Worm (Caenorhabditis elegans) whole organism, midembryonic: ENCODE measurements around the gene Y24F12A.1.
"Not testable (repeated sequence)": the region's sequence is repeated elsewhere in the genome, so short reads cannot be mapped to it uniquely, and the experiment has no call there.

Source experiments
- T22C8.4 ChIP-seq: fragments of 200-800 bp; sonication (Bioruptor generic); IDR thresholded peaks from 2 replicates; pipeline ENCODE4 v1.3.6; 2022; ENCODE audit warnings: missing genetic modification characterization, missing compliant biosample characterization
- cog-1 ChIP-seq: sonication (generic microtip); optimal IDR thresholded peaks from 2 replicates; lab custom pipeline; 2016; ENCODE audit warnings: missing genetic modification characterization, missing compliant biosample characterization
- klf-2 ChIP-seq: fragments of 200-800 bp; sonication (Bioruptor generic); conservative IDR thresholded peaks from 2 replicates; pipeline ENCODE4 v1.3.6; 2022; ENCODE audit warnings: missing genetic modification reagents, missing genetic modification characterization, missing compliant biosample characterization
- med-1 ChIP-seq: sonication (generic microtip); optimal IDR thresholded peaks from 2 replicates; lab custom pipeline; 2017; ENCODE audit warnings: missing genetic modification characterization, mild to moderate bottlenecking, missing compliant biosample characterization, antibody characterized with exemption, missing genetic modification reagents; ENCODE audit not compliant: insufficient read depth
- tab-1 ChIP-seq: fragments of 200-800 bp; sonication (Bioruptor generic); IDR thresholded peaks from 2 replicates; pipeline ENCODE4 v1.3.6; 2022; ENCODE audit warnings: missing genetic modification characterization, missing compliant biosample characterization
- ztf-23 ChIP-seq: fragments of 200-800 bp; sonication (Bioruptor generic); IDR thresholded peaks from 2 replicates; pipeline ENCODE4 v1.3.6; 2022; ENCODE audit warnings: missing genetic modification reagents, missing genetic modification characterization, missing compliant biosample characterization

DNA sequence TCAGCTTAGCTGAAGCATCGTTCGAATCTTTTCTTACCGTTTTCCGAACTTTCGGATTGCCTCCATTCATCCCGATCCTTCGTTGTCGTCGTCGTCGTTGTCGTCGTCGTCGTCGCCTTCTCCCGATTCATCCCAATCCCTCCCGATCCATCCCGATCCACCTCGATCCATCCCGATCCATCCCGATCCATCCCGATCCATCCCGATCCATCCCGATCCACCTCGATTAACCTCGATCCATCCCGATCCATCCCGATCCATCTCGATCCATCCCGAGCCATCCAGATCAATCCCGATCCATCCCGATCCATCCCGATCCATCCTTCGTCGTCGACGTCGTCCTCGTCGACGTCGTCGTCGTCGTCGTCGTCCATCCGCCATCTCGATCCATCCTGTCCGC is 11.5 kb downstream of the Y24F12A.1 start:
- not testable (repeated sequence) for TF ChIP-seq ztf-23 (GFP tag; lab: Robert Waterston, UW); cog-1; tab-1 (GFP tag; lab: Robert Waterston, UW); med-1 (GFP tag; lab: Kevin White, UChicago); T22C8.4; klf-2
